Fruit fly (Drosophila melanogaster) whole organism, prepupa: ENCODE data around the gene CG32201.

Source experiments
- CG10669 ChIP-seq: fragments of 200-800 bp; sonication (Bioruptor generic); optimal IDR thresholded peaks from 3 replicates; lab custom pipeline; 2018; ENCODE audit warnings: missing biosample characterization, mild to moderate bottlenecking, missing genetic modification characterization, moderate library complexity
- CG15336 ChIP-seq: fragments of 200-800 bp; sonication (Bioruptor generic); IDR thresholded peaks from 2 replicates; pipeline ENCODE4 v1.3.6; 2022; ENCODE audit warnings: missing biosample characterization, missing genetic modification characterization
- CG16779 ChIP-seq: fragments of 200-800 bp; sonication (Bioruptor generic); optimal IDR thresholded peaks from 3 replicates; lab custom pipeline; 2017; ENCODE audit warnings: missing biosample characterization, mild to moderate bottlenecking, missing genetic modification characterization
- CG4318 ChIP-seq: fragments of 200-800 bp; sonication (Bioruptor generic); optimal IDR thresholded peaks from 3 replicates; lab custom pipeline; 2017; ENCODE audit warnings: missing biosample characterization, mild to moderate bottlenecking, missing genetic modification characterization
- CG6276 ChIP-seq: fragments of 200-800 bp; sonication (Bioruptor generic); optimal IDR thresholded peaks from 2 replicates; lab custom pipeline; 2017; ENCODE audit warnings: missing biosample characterization, mild to moderate bottlenecking, missing genetic modification characterization
- CG7368 ChIP-seq: fragments of 200-800 bp; sonication (Bioruptor generic); optimal IDR thresholded peaks from 3 replicates; lab custom pipeline; 2016; ENCODE audit warnings: missing biosample characterization, missing genetic modification characterization
- CG8632 ChIP-seq: fragments of 200-800 bp; sonication (Bioruptor generic); optimal IDR thresholded peaks from 3 replicates; lab custom pipeline; 2016; ENCODE audit warnings: missing biosample characterization, missing genetic modification characterization
- OdsH ChIP-seq: fragments of 200-800 bp; sonication (Bioruptor generic); optimal IDR thresholded peaks from 3 replicates; lab custom pipeline; 2016; ENCODE audit warnings: missing biosample characterization, missing genetic modification characterization
- fd85E ChIP-seq: fragments of 200-800 bp; sonication (Bioruptor generic); optimal IDR thresholded peaks from 3 replicates; lab custom pipeline; 2016; ENCODE audit warnings: missing biosample characterization, missing genetic modification characterization

DNA sequence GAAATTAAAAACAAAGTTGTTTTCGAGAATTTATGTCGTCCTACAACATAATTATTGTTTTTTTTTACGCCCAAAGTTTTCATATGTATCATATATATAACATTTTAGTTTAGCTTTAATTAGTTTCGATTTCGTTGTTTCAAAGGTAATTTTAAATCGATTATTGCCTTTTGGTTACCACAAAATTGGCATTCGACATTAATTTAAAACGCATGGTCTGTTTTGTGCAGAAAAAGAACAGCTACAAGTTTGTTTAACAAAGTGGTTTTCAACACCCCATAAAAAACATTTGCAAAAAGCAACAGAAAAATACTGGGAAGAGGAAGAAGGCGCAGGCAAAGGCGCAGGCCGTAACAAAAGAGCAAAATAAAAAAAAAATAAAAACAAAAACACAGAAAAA lies 29.1 kb downstream of the CG32201 start:
- TF ChIP-seq CG8632 (GFP tag; lab: Kevin White, UChicago) (no peak), CG7368 (GFP tag; lab: Kevin White, UChicago) (no peak), fd85E (GFP tag; lab: Kevin White, UChicago) (no peak), CG16779 (tag; lab: Kevin White, UChicago) (no peak), CG10669 (GFP tag; lab: Kevin White, UChicago) (no peak), CG4318 (GFP tag; lab: Kevin White, UChicago) (no peak), CG15336 (GFP tag; lab: Robert Waterston, UW) (peak; percentile 27; the same call in 1 of the 2 replicates), OdsH (GFP tag; lab: Kevin White, UChicago) (no peak), CG6276 (peak; percentile 10)
